Fruit fly (Drosophila melanogaster) whole organism, prepupa: ENCODE results near the gene Tsp68C.

Experiments
- Blimp-1 ChIP-seq: fragments of 200-800 bp; sonication (Bioruptor generic); optimal IDR thresholded peaks from 3 replicates; lab custom pipeline; 2017; ENCODE audit warnings: missing biosample characterization, missing genetic modification characterization, mild to moderate bottlenecking, moderate library complexity, missing genetic modification reagents
- CG11294 ChIP-seq: fragments of 200-800 bp; sonication (Bioruptor generic); IDR thresholded peaks from 2 replicates; pipeline ENCODE4 v1.3.6; 2022; ENCODE audit warnings: missing biosample characterization, missing genetic modification characterization
- CG6854 ChIP-seq: fragments of 200-800 bp; sonication (Bioruptor generic); optimal IDR thresholded peaks from 2 replicates; lab custom pipeline; 2017; ENCODE audit warnings: missing biosample characterization, mild to moderate bottlenecking, missing genetic modification characterization
- Eip78C ChIP-seq: fragments of 200-800 bp; sonication (Bioruptor generic); peaks from one replicate; lab custom pipeline; 2016; ENCODE audit warnings: missing biosample characterization, missing genetic modification characterization
- Hr39 ChIP-seq: fragments of 200-800 bp; sonication (Bioruptor generic); optimal IDR thresholded peaks from 2 replicates; lab custom pipeline; 2016; ENCODE audit warnings: missing biosample characterization, missing genetic modification characterization
- Sox102F ChIP-seq: fragments of 200-800 bp; sonication (Bioruptor generic); optimal IDR thresholded peaks from 2 replicates; lab custom pipeline; 2016; ENCODE audit warnings: missing biosample characterization, mild to moderate bottlenecking, missing genetic modification characterization
- Sox15 ChIP-seq: fragments of 200-800 bp; sonication (Bioruptor generic); optimal IDR thresholded peaks from 3 replicates; lab custom pipeline; 2016; ENCODE audit warnings: missing biosample characterization, missing genetic modification characterization
- acj6 ChIP-seq: fragments of 200-800 bp; sonication (Bioruptor generic); optimal IDR thresholded peaks from 3 replicates; lab custom pipeline; 2016; ENCODE audit warnings: missing biosample characterization, missing genetic modification characterization
- eg ChIP-seq: fragments of 200-800 bp; sonication (Bioruptor generic); IDR thresholded peaks from 3 replicates; pipeline ENCODE4 v1.3.6; 2022; ENCODE audit warnings: missing biosample characterization, missing genetic modification characterization
- fd85E ChIP-seq: fragments of 200-800 bp; sonication (Bioruptor generic); optimal IDR thresholded peaks from 3 replicates; lab custom pipeline; 2016; ENCODE audit warnings: missing biosample characterization, missing genetic modification characterization

- TF ChIP-seq Sox102F (GFP tag; lab: Kevin White, UChicago) (no peak), eg (GFP tag; lab: Robert Waterston, UW) (no peak), Blimp-1 (no peak), Sox15 (GFP tag; lab: Kevin White, UChicago) (no peak), Hr39 (GFP tag; lab: Kevin White, UChicago) (no peak), fd85E (no peak), CG11294 (GFP tag; lab: Robert Waterston, UW) (no peak), acj6 (GFP tag; lab: Kevin White, UChicago) (no peak), Eip78C (GFP tag; lab: Kevin White, UChicago) (no peak), CG6854 (GFP tag; lab: Kevin White, UChicago) (no peak)
Observed at dm6 chr3L:13843356-13843755, at the start of gene Tsp68C.
